Fruit fly (Drosophila melanogaster): ENCODE measurements around the gene CG34284.

The CG34284 gene

dm6 chr3R:18905555-18905920 lies 2.8 kb upstream of the CG34284 start, which contains the start of gene CG14292:
TSS of gene CG14292 (minus strand) at chr3R:18905655.
- no peak for TF ChIP-seq N (GFP tag; optimal IDR thresholded peaks at IDR 0.05)
- no peak for TF ChIP-seq dsf (GFP tag; optimal IDR thresholded peaks at IDR 0.05; ENCODE audit: borderline replicate concordance)
- TF ChIP-seq tai (GFP tag; optimal IDR thresholded peaks at IDR 0.05), result no peak
- no peak for TF ChIP-seq CG32264 (GFP tag; optimal IDR thresholded peaks at IDR 0.05)
- TF ChIP-seq Hr83 (GFP tag; optimal IDR thresholded peaks at IDR 0.05; ENCODE audit: poor library complexity, severe bottlenecking), result no peak
- TF ChIP-seq Dfd (GFP tag; optimal IDR thresholded peaks at IDR 0.05), result no peak
- no peak for TF ChIP-seq Jra (GFP tag; optimal IDR thresholded peaks at IDR 0.05)
- TF ChIP-seq Rel (GFP tag; optimal IDR thresholded peaks at IDR 0.05), result no peak
- no peak for TF ChIP-seq Rel (tag; optimal IDR thresholded peaks at IDR 0.05)
- TF ChIP-seq pan (optimal IDR thresholded peaks at IDR 0.05), result no peak
- no peak for TF ChIP-seq Abd-B (GFP tag; optimal IDR thresholded peaks at IDR 0.05)
- TF ChIP-seq dl (GFP tag; optimal IDR thresholded peaks at IDR 0.05; ENCODE audit: insufficient read depth in 1 of 2, partially characterized antibody in 2 of 2), result no peak
- no peak for TF ChIP-seq h (GFP tag; optimal IDR thresholded peaks at IDR 0.05)
- no peak for TF ChIP-seq Hnf4 (GFP tag; optimal IDR thresholded peaks at IDR 0.05)
- TF ChIP-seq CrebA (GFP tag; optimal IDR thresholded peaks at IDR 0.05; ENCODE audit: borderline replicate concordance), result no peak
- TF ChIP-seq Sp1 (GFP tag; optimal IDR thresholded peaks at IDR 0.05), result no peak
- no peak for TF ChIP-seq Hr78 (GFP tag; optimal IDR thresholded peaks at IDR 0.05)
- no peak for TF ChIP-seq HLH106 (tag; optimal IDR thresholded peaks at IDR 0.05)

dm6 chr3R:18902164-18902563 lies 569 bp downstream of the CG34284 start, which contains the start of gene CG14294:
TSS of gene CG14294 (minus strand) at chr3R:18902264.
- TF ChIP-seq woc (GFP tag; optimal IDR thresholded peaks at IDR 0.05) (no peak), Dif (GFP tag; optimal IDR thresholded peaks at IDR 0.05; ENCODE audit: partially characterized antibody) (no peak), Sp1 (GFP tag; optimal IDR thresholded peaks at IDR 0.05) (no peak), ey (GFP tag; optimal IDR thresholded peaks at IDR 0.05) (no peak), CrebA (GFP tag; optimal IDR thresholded peaks at IDR 0.05; ENCODE audit: borderline replicate concordance) (no peak), fru (GFP tag; optimal IDR thresholded peaks at IDR 0.05) (no peak), jim (GFP tag; optimal IDR thresholded peaks at IDR 0.05) (no peak), Vsx2 (GFP tag; optimal IDR thresholded peaks at IDR 0.05; ENCODE audit: partially characterized antibody) (no peak), foxo (GFP tag; optimal IDR thresholded peaks at IDR 0.05) (no peak), OdsH (GFP tag; optimal IDR thresholded peaks at IDR 0.05) (no peak), Myc (optimal IDR thresholded peaks at IDR 0.05) (no peak), psq (GFP tag; optimal IDR thresholded peaks at IDR 0.05) (no peak), rgr (GFP tag; optimal IDR thresholded peaks at IDR 0.05) (no peak), dmrt93B (GFP tag; optimal IDR thresholded peaks at IDR 0.05) (no peak), lola (GFP tag; optimal IDR thresholded peaks at IDR 0.05) (no peak), dl (GFP tag; optimal IDR thresholded peaks at IDR 0.05; ENCODE audit: insufficient read depth in 1 of 2, partially characterized antibody in 2 of 2) (no peak)

- TF ChIP-seq CG9705 (GFP tag; optimal IDR thresholded peaks at IDR 0.05) (no peak), woc (GFP tag; optimal IDR thresholded peaks at IDR 0.05) (no peak)
Observed at dm6 chr3R:18899123-18899522, 3.6 kb downstream of the CG34284 start, which contains the start of gene Rh2. TSS of gene Rh2 (plus strand) at chr3R:18899423.

dm6 chr3R:18897821-18898220 lies 4.9 kb downstream of the CG34284 start, which contains the start of gene CG14297:
TSS of gene CG14297 (plus strand) at chr3R:18898121.
- no peak for TF ChIP-seq fru (GFP tag; optimal IDR thresholded peaks at IDR 0.05)
- TF ChIP-seq Hnf4 (GFP tag; optimal IDR thresholded peaks at IDR 0.05), result no peak
- no peak for TF ChIP-seq sv (GFP tag; optimal IDR thresholded peaks at IDR 0.05)
- no peak for TF ChIP-seq br (GFP tag; optimal IDR thresholded peaks at IDR 0.05)
- TF ChIP-seq psq (GFP tag; optimal IDR thresholded peaks at IDR 0.05), result no peak
- TF ChIP-seq jim (GFP tag; optimal IDR thresholded peaks at IDR 0.05), result no peak
- TF ChIP-seq Rel (GFP tag; optimal IDR thresholded peaks at IDR 0.05), result no peak
- no peak for TF ChIP-seq Rel (tag; optimal IDR thresholded peaks at IDR 0.05)
- no peak for TF ChIP-seq GATAd (GFP tag; optimal IDR thresholded peaks at IDR 0.05)
- TF ChIP-seq HLH106 (tag; optimal IDR thresholded peaks at IDR 0.05), result no peak
- no peak for TF ChIP-seq CG9705 (GFP tag; optimal IDR thresholded peaks at IDR 0.05)
- TF ChIP-seq usp (GFP tag; optimal IDR thresholded peaks at IDR 0.05), result no peak
- no peak for TF ChIP-seq Abd-B (GFP tag; optimal IDR thresholded peaks at IDR 0.05)
- no peak for TF ChIP-seq dsf (GFP tag; optimal IDR thresholded peaks at IDR 0.05; ENCODE audit: borderline replicate concordance)
- no peak for TF ChIP-seq Dif (GFP tag; optimal IDR thresholded peaks at IDR 0.05; ENCODE audit: partially characterized antibody)
- no peak for TF ChIP-seq CrebA (GFP tag; optimal IDR thresholded peaks at IDR 0.05; ENCODE audit: borderline replicate concordance)
- TF ChIP-seq Sp1 (GFP tag; optimal IDR thresholded peaks at IDR 0.05), result no peak
- no peak for TF ChIP-seq woc (GFP tag; optimal IDR thresholded peaks at IDR 0.05)
- TF ChIP-seq sage (GFP tag; optimal IDR thresholded peaks at IDR 0.05), result no peak
